Fruit fly (Drosophila melanogaster) whole organism, prepupa: ENCODE measurements around the gene CG6933.

Experiments
- CG10631 ChIP-seq: fragments of 200-800 bp; sonication (Bioruptor generic); optimal IDR thresholded peaks from 2 replicates; lab custom pipeline; 2016; ENCODE audit warnings: missing biosample characterization, missing genetic modification characterization
- CG10669 ChIP-seq: fragments of 200-800 bp; sonication (Bioruptor generic); optimal IDR thresholded peaks from 3 replicates; lab custom pipeline; 2018; ENCODE audit warnings: missing biosample characterization, mild to moderate bottlenecking, missing genetic modification characterization, moderate library complexity
- CG15336 ChIP-seq: fragments of 200-800 bp; sonication (Bioruptor generic); IDR thresholded peaks from 2 replicates; pipeline ENCODE4 v1.3.6; 2022; ENCODE audit warnings: missing biosample characterization, missing genetic modification characterization
- CG1621 ChIP-seq: fragments of 200-800 bp; sonication (Bioruptor generic); optimal IDR thresholded peaks from 3 replicates; lab custom pipeline; 2018; ENCODE audit warnings: missing biosample characterization, mild to moderate bottlenecking, missing genetic modification characterization
- CG16779 ChIP-seq: fragments of 200-800 bp; sonication (Bioruptor generic); optimal IDR thresholded peaks from 3 replicates; lab custom pipeline; 2017; ENCODE audit warnings: missing biosample characterization, mild to moderate bottlenecking, missing genetic modification characterization
- CG4318 ChIP-seq: fragments of 200-800 bp; sonication (Bioruptor generic); optimal IDR thresholded peaks from 3 replicates; lab custom pipeline; 2017; ENCODE audit warnings: missing biosample characterization, mild to moderate bottlenecking, missing genetic modification characterization
- CG6163 ChIP-seq: fragments of 200-800 bp; sonication (Bioruptor generic); IDR thresholded peaks from 3 replicates; pipeline ENCODE4 v1.3.6; 2022; ENCODE audit warnings: missing biosample characterization, missing genetic modification characterization
- CG6276 ChIP-seq: fragments of 200-800 bp; sonication (Bioruptor generic); optimal IDR thresholded peaks from 2 replicates; lab custom pipeline; 2017; ENCODE audit warnings: missing biosample characterization, mild to moderate bottlenecking, missing genetic modification characterization
- CG6792 ChIP-seq: fragments of 200-800 bp; sonication (Bioruptor generic); optimal IDR thresholded peaks from 3 replicates; lab custom pipeline; 2016; ENCODE audit warnings: missing biosample characterization, missing genetic modification characterization
- CG6854 ChIP-seq: fragments of 200-800 bp; sonication (Bioruptor generic); optimal IDR thresholded peaks from 2 replicates; lab custom pipeline; 2017; ENCODE audit warnings: missing biosample characterization, mild to moderate bottlenecking, missing genetic modification characterization
- CG8319 ChIP-seq: fragments of 200-800 bp; sonication (Bioruptor generic); optimal IDR thresholded peaks from 3 replicates; lab custom pipeline; 2016; ENCODE audit warnings: missing biosample characterization, missing genetic modification characterization
- CG8632 ChIP-seq: fragments of 200-800 bp; sonication (Bioruptor generic); optimal IDR thresholded peaks from 3 replicates; lab custom pipeline; 2016; ENCODE audit warnings: missing biosample characterization, missing genetic modification characterization
- CG9139 ChIP-seq: fragments of 200-800 bp; sonication (Bioruptor generic); optimal IDR thresholded peaks from 3 replicates; lab custom pipeline; 2017; ENCODE audit warnings: missing biosample characterization, mild to moderate bottlenecking, missing genetic modification characterization
- Eip75B ChIP-seq: fragments of 200-800 bp; sonication (Bioruptor generic); optimal IDR thresholded peaks from 3 replicates; lab custom pipeline; 2016; ENCODE audit warnings: missing biosample characterization, missing genetic modification characterization
- Ets21C ChIP-seq: fragments of 200-800 bp; sonication (Bioruptor generic); optimal IDR thresholded peaks from 3 replicates; lab custom pipeline; 2016; ENCODE audit warnings: missing biosample characterization, missing genetic modification characterization
- Ets96B ChIP-seq: fragments of 200-800 bp; optimal IDR thresholded peaks from 2 replicates; lab custom pipeline; 2019; ENCODE audit warnings: missing biosample characterization, mild to moderate bottlenecking, missing genetic modification characterization, moderate library complexity
- Gug ChIP-seq: fragments of 200-800 bp; sonication (Bioruptor generic); IDR thresholded peaks from 2 replicates; pipeline ENCODE4 v1.3.6; 2022; ENCODE audit warnings: missing biosample characterization, missing genetic modification characterization
- Lpt ChIP-seq: fragments of 200-800 bp; sonication (Bioruptor generic); optimal IDR thresholded peaks from 3 replicates; lab custom pipeline; 2016; ENCODE audit warnings: missing biosample characterization, missing genetic modification characterization
- Met ChIP-seq: fragments of 200-800 bp; sonication (Bioruptor generic); optimal IDR thresholded peaks from 3 replicates; lab custom pipeline; 2016; ENCODE audit warnings: missing biosample characterization, missing genetic modification characterization
- OdsH ChIP-seq: fragments of 200-800 bp; sonication (Bioruptor generic); optimal IDR thresholded peaks from 3 replicates; lab custom pipeline; 2016; ENCODE audit warnings: missing biosample characterization, missing genetic modification characterization
- Smox ChIP-seq: fragments of 200-800 bp; sonication (Bioruptor generic); optimal IDR thresholded peaks from 3 replicates; lab custom pipeline; 2016; ENCODE audit warnings: missing biosample characterization, missing genetic modification characterization
- acj6 ChIP-seq: fragments of 200-800 bp; sonication (Bioruptor generic); optimal IDR thresholded peaks from 3 replicates; lab custom pipeline; 2016; ENCODE audit warnings: missing biosample characterization, missing genetic modification characterization
- cyc ChIP-seq: fragments of 200-800 bp; sonication (Bioruptor generic); optimal IDR thresholded peaks from 3 replicates; lab custom pipeline; 2016; ENCODE audit warnings: missing biosample characterization, missing genetic modification characterization
- dsx ChIP-seq: fragments of 200-800 bp; optimal IDR thresholded peaks from 3 replicates; lab custom pipeline; 2019; ENCODE audit warnings: missing biosample characterization, mild to moderate bottlenecking, missing genetic modification characterization, moderate library complexity; ENCODE audit not compliant: poor library complexity, severe bottlenecking
- eg ChIP-seq: fragments of 200-800 bp; sonication (Bioruptor generic); IDR thresholded peaks from 3 replicates; pipeline ENCODE4 v1.3.6; 2022; ENCODE audit warnings: missing biosample characterization, missing genetic modification characterization
- fd59A ChIP-seq: fragments of 200-800 bp; sonication (Bioruptor generic); optimal IDR thresholded peaks from 2 replicates; lab custom pipeline; 2017; ENCODE audit warnings: missing biosample characterization, mild to moderate bottlenecking, missing genetic modification characterization, missing genetic modification reagents
- fd85E ChIP-seq: fragments of 200-800 bp; sonication (Bioruptor generic); optimal IDR thresholded peaks from 3 replicates; lab custom pipeline; 2016; ENCODE audit warnings: missing biosample characterization, missing genetic modification characterization
- fkh ChIP-seq: fragments of 200-800 bp; sonication (Bioruptor generic); optimal IDR thresholded peaks from 3 replicates; lab custom pipeline; 2017; ENCODE audit warnings: missing biosample characterization, mild to moderate bottlenecking, missing genetic modification characterization, moderate library complexity
- lz ChIP-seq: fragments of 200-800 bp; sonication (Bioruptor generic); optimal IDR thresholded peaks from 3 replicates; lab custom pipeline; 2016; ENCODE audit warnings: missing biosample characterization, missing genetic modification characterization
- net ChIP-seq: fragments of 200-800 bp; sonication (Bioruptor generic); optimal IDR thresholded peaks from 3 replicates; lab custom pipeline; 2016; ENCODE audit warnings: missing biosample characterization, missing genetic modification characterization
- pdm3 ChIP-seq: fragments of 200-800 bp; sonication (Bioruptor generic); optimal IDR thresholded peaks from 3 replicates; lab custom pipeline; 2016; ENCODE audit warnings: missing biosample characterization, missing genetic modification characterization
- salr ChIP-seq, 2 experiments: fragments of 200-800 bp; sonication (Bioruptor generic); optimal IDR thresholded peaks; 3 replicates each; lab custom pipeline; 2016 to 2018; ENCODE audit warnings: missing biosample characterization in 2 of 2, missing genetic modification characterization in 2 of 2, mild to moderate bottlenecking in 1 of 2
- spab ChIP-seq: fragments of 200-800 bp; sonication (Bioruptor generic); optimal IDR thresholded peaks from 2 replicates; lab custom pipeline; 2017; ENCODE audit warnings: missing biosample characterization, mild to moderate bottlenecking, missing genetic modification characterization, missing genetic modification reagents
- ss ChIP-seq, 2 experiments: fragments of 200-800 bp; sonication (Bioruptor generic); optimal IDR thresholded peaks; 2 replicates in 1 of 2; 3 replicates in 1 of 2; lab custom pipeline; 2017 to 2018; ENCODE audit warnings: mild to moderate bottlenecking in 2 of 2, missing biosample characterization in 2 of 2, missing genetic modification characterization in 2 of 2, moderate library complexity in 1 of 2
- svp ChIP-seq: fragments of 200-800 bp; sonication (Bioruptor generic); peaks from one replicate; lab custom pipeline; 2016; ENCODE audit warnings: missing biosample characterization, missing genetic modification characterization
- topi ChIP-seq: fragments of 200-800 bp; sonication (Bioruptor generic); optimal IDR thresholded peaks from 3 replicates; lab custom pipeline; 2016; ENCODE audit warnings: missing biosample characterization, missing genetic modification characterization
- vri ChIP-seq: fragments of 200-800 bp; sonication (Bioruptor generic); optimal IDR thresholded peaks from 3 replicates; lab custom pipeline; 2016; ENCODE audit warnings: missing biosample characterization, mild to moderate bottlenecking, missing genetic modification characterization

The CG6933 gene

dm6 chr3L:20241987-20242982 lies 22.1 kb upstream of the CG6933 start (continued):
- TF ChIP-seq Met (GFP tag; lab: Kevin White, UChicago) (peak; percentile 64), spab (peak; percentile 16), svp (GFP tag; lab: Kevin White, UChicago) (peak; percentile 74), CG6792 (GFP tag; lab: Kevin White, UChicago) (peak; percentile 26), topi (GFP tag; lab: Kevin White, UChicago) (peak; percentile 54), cyc (GFP tag; lab: Kevin White, UChicago) (peak; percentile 46), CG6276 (GFP tag; lab: Kevin White, UChicago) (no peak), Smox (GFP tag; lab: Kevin White, UChicago) (peak; percentile 52), salr (GFP tag; optimal IDR thresholded peaks at IDR 0.05; lab: Kevin White, UChicago) (peak in 1 of 2 experiments; percentile 48), fd59A (GFP tag; lab: Kevin White, UChicago) (peak; percentile 7), lz (peak; percentile 36), Gug (GFP tag; lab: Robert Waterston, UW) (peak; percentile 16; the same call in 1 of the 2 replicates), Ets96B (tag; lab: Kevin White, UChicago) (no peak), dsx (GFP tag; lab: Kevin White, UChicago) (peak; percentile 41), CG9139 (GFP tag; lab: Kevin White, UChicago) (peak; percentile 20), CG15336 (GFP tag; lab: Robert Waterston, UW) (peak; percentile 47), net (GFP tag; lab: Kevin White, UChicago) (peak; percentile 52), Lpt (no peak), CG4318 (GFP tag; lab: Kevin White, UChicago) (peak; percentile 55), acj6 (GFP tag; lab: Kevin White, UChicago) (peak; percentile 60), OdsH (peak; percentile 63), CG6854 (GFP tag; lab: Kevin White, UChicago) (no peak), CG10631 (GFP tag; lab: Kevin White, UChicago) (peak; percentile 69), fd85E (peak; percentile 14), CG10669 (GFP tag; lab: Kevin White, UChicago) (peak; percentile 45), Ets21C (peak; percentile 18)

dm6 chr3L:20241163-20241970 lies 21.1 kb upstream of the CG6933 start, which contains the start of the genes CG6951 and CG17233:
CG6951 (plus strand) TSS chr3L:20241267.
CG17233 (minus strand) TSS chr3L:20241903.
- no peak for TF ChIP-seq CG8632
- no peak for TF ChIP-seq eg (GFP tag; lab: Robert Waterston, UW)
- peak; percentile 89 for TF ChIP-seq fkh (GFP tag; lab: Kevin White, UChicago)
- no peak for TF ChIP-seq ss (GFP tag; optimal IDR thresholded peaks at IDR 0.05; lab: Kevin White, UChicago)
- no peak for TF ChIP-seq CG16779 (tag; lab: Kevin White, UChicago)
- TF ChIP-seq acj6 (GFP tag; lab: Kevin White, UChicago) = no peak
- TF ChIP-seq vri (GFP tag; lab: Kevin White, UChicago) = no peak
- TF ChIP-seq lz = no peak

dm6 chr3L:20240753-20241152 lies 20.5 kb upstream of the CG6933 start, which contains the start of gene Clc:
Clc (plus strand) TSS chr3L:20241053.
- TF ChIP-seq CG8632 (no peak), Eip75B (no peak), acj6 (GFP tag; lab: Kevin White, UChicago) (no peak), net (GFP tag; lab: Kevin White, UChicago) (no peak), CG10631 (GFP tag; lab: Kevin White, UChicago) (no peak), CG6854 (GFP tag; lab: Kevin White, UChicago) (no peak), svp (GFP tag; lab: Kevin White, UChicago) (no peak), Gug (GFP tag; lab: Robert Waterston, UW) (no peak), CG8319 (GFP tag; lab: Kevin White, UChicago) (no peak), dsx (GFP tag; lab: Kevin White, UChicago) (no peak), Met (GFP tag; lab: Kevin White, UChicago) (no peak), CG1621 (tag; lab: Kevin White, UChicago) (no peak), CG9139 (GFP tag; lab: Kevin White, UChicago) (no peak), pdm3 (GFP tag; lab: Kevin White, UChicago) (no peak), CG6163 (GFP tag; lab: Robert Waterston, UW) (no peak), CG4318 (GFP tag; lab: Kevin White, UChicago) (no peak), topi (GFP tag; lab: Kevin White, UChicago) (no peak)
